Worm (Caenorhabditis elegans): ENCODE data around the gene tsp-20.

tsp-20 gene

ce11 chrX:11993327-11993726, 40.5 kb downstream of the tsp-20 start:
- peak; percentile 12 for TF ChIP-seq elt-2 (tag; optimal IDR thresholded peaks at IDR 0.05)
- no peak for TF ChIP-seq mdl-1 (tag; optimal IDR thresholded peaks at IDR 0.05)

ce11 chrX:11992778-11993177, 41.1 kb downstream of the tsp-20 start:
- no peak for TF ChIP-seq sea-2 (GFP tag; optimal IDR thresholded peaks at IDR 0.05)
- TF ChIP-seq nfya-1 (tag; optimal IDR thresholded peaks at IDR 0.05; ENCODE audit: insufficient read depth): peak; percentile 47
- no peak for TF ChIP-seq egl-27 (tag; optimal IDR thresholded peaks at IDR 0.05)
- no peak for TF ChIP-seq pha-4 (tag; optimal IDR thresholded peaks at IDR 0.05)

- TF ChIP-seq ZK546.5 (tag; optimal IDR thresholded peaks at IDR 0.05): no peak
- TF ChIP-seq nhr-23 (tag; optimal IDR thresholded peaks at IDR 0.05): no peak
- TF ChIP-seq aly-2 (tag; optimal IDR thresholded peaks at IDR 0.05): no peak
- no peak for TF ChIP-seq egl-5 (tag; optimal IDR thresholded peaks at IDR 0.05)
- TF ChIP-seq zag-1 (tag; optimal IDR thresholded peaks at IDR 0.05): no peak
- no peak for TF ChIP-seq mdl-1 (tag; optimal IDR thresholded peaks at IDR 0.05)
- TF ChIP-seq fkh-2 (tag; optimal IDR thresholded peaks at IDR 0.05): no peak
- TF ChIP-seq ztf-11 (tag; optimal IDR thresholded peaks at IDR 0.05): no peak
- TF ChIP-seq unc-62 (GFP tag; optimal IDR thresholded peaks at IDR 0.05): no peak
- TF ChIP-seq lin-15B (tag; optimal IDR thresholded peaks at IDR 0.05): no peak
- TF ChIP-seq skn-1 (tag; optimal IDR thresholded peaks at IDR 0.05): no peak
- TF ChIP-seq sea-2 (GFP tag; optimal IDR thresholded peaks at IDR 0.05): no peak
- no peak for TF ChIP-seq tbx-2 (tag; optimal IDR thresholded peaks at IDR 0.05)
- TF ChIP-seq nhr-11 (tag; optimal IDR thresholded peaks at IDR 0.05): no peak
- no peak for TF ChIP-seq mml-1 (tag; optimal IDR thresholded peaks at IDR 0.05)
- no peak for TF ChIP-seq egl-27 (tag; optimal IDR thresholded peaks at IDR 0.05)
- TF ChIP-seq nhr-237 (tag; optimal IDR thresholded peaks at IDR 0.05): no peak
- no peak for TF ChIP-seq nhr-77 (tag; optimal IDR thresholded peaks at IDR 0.05)
- no peak for TF ChIP-seq nhr-25 (tag; optimal IDR thresholded peaks at IDR 0.05)
These were observed 41.6 kb downstream of the tsp-20 start for ce11 chrX:11992246-11992645.

ce11 chrX:11987900-11988364, 45.9 kb downstream of the tsp-20 start, which contains the start of gene C49F5.6:
TSS of gene C49F5.6 (plus strand) at chrX:11988314.
- TF ChIP-seq snpc-4 (tag; optimal IDR thresholded peaks at IDR 0.05) (no peak), nhr-76 (tag; optimal IDR thresholded peaks at IDR 0.05) (no peak), egl-5 (tag; optimal IDR thresholded peaks at IDR 0.05) (no peak), elt-1 (tag; optimal IDR thresholded peaks at IDR 0.05) (no peak), egl-27 (tag; optimal IDR thresholded peaks at IDR 0.05) (no peak), nfya-1 (tag; optimal IDR thresholded peaks at IDR 0.05; ENCODE audit: insufficient read depth) (no peak), nhr-77 (tag; optimal IDR thresholded peaks at IDR 0.05) (no peak), nhr-43 (tag; optimal IDR thresholded peaks at IDR 0.05; ENCODE audit: poor library complexity, severe bottlenecking) (no peak), sea-2 (GFP tag; optimal IDR thresholded peaks at IDR 0.05) (no peak), mdl-1 (tag; optimal IDR thresholded peaks at IDR 0.05) (no peak), jun-1 (tag; optimal IDR thresholded peaks at IDR 0.05) (no peak), fos-1 (tag; optimal IDR thresholded peaks at IDR 0.05) (no peak), ZK546.5 (tag; optimal IDR thresholded peaks at IDR 0.05) (no peak), ceh-9 (tag; optimal IDR thresholded peaks at IDR 0.05) (no peak), lsy-12 (tag; optimal IDR thresholded peaks at IDR 0.05) (no peak)

- TF ChIP-seq aly-2 (tag; optimal IDR thresholded peaks at IDR 0.05) (no peak), nhr-67 (tag; optimal IDR thresholded peaks at IDR 0.05) (no peak), sea-2 (GFP tag; optimal IDR thresholded peaks at IDR 0.05) (no peak), pha-4 (tag; optimal IDR thresholded peaks at IDR 0.05) (no peak)
These were observed 48.0 kb downstream of the tsp-20 start, which contains the start of gene C49F5.5 for ce11 chrX:11985887-11986286. TSS of gene C49F5.5 (plus strand) at chrX:11986187.

ce11 chrX:11983576-11984061, 50.2 kb downstream of the tsp-20 start, which contains the start of gene C49F5.3:
TSS of gene C49F5.3 (minus strand) at chrX:11983626.
- no peak for TF ChIP-seq aly-2 (tag; optimal IDR thresholded peaks at IDR 0.05)
- no peak for TF ChIP-seq ztf-4 (tag; optimal IDR thresholded peaks at IDR 0.05)
- no peak for TF ChIP-seq nhr-76 (tag; optimal IDR thresholded peaks at IDR 0.05)
- TF ChIP-seq sea-2 (GFP tag; optimal IDR thresholded peaks at IDR 0.05): no peak
- TF ChIP-seq hmg-11 (tag; optimal IDR thresholded peaks at IDR 0.05): no peak
- no peak for TF ChIP-seq elt-3 (tag; optimal IDR thresholded peaks at IDR 0.05)
- TF ChIP-seq ceh-82 (tag; optimal IDR thresholded peaks at IDR 0.05): no peak
- TF ChIP-seq ztf-11 (tag; optimal IDR thresholded peaks at IDR 0.05): no peak
- TF ChIP-seq nfya-1 (tag; optimal IDR thresholded peaks at IDR 0.05; ENCODE audit: insufficient read depth): no peak
- TF ChIP-seq nhr-23 (tag; optimal IDR thresholded peaks at IDR 0.05): no peak
- no peak for TF ChIP-seq mdl-1 (tag; optimal IDR thresholded peaks at IDR 0.05)
